Worm (Caenorhabditis elegans) whole organism, L4 larva: Measurements from ENCODE around the gene adh-5.
A peak's percentile ranks its signal among the peaks of the same experiment; 100 is the strongest.

Experiments
- D1046.2 ChIP-seq: fragments of 200-800 bp; sonication (Bioruptor generic); IDR thresholded peaks from 2 replicates; pipeline ENCODE4 v1.3.6; 2022; ENCODE audit warnings: missing genetic modification characterization, missing compliant biosample characterization
- F10B5.3 ChIP-seq: sonication (generic microtip); optimal IDR thresholded peaks from 2 replicates; lab custom pipeline; 2016; ENCODE audit warnings: mild to moderate bottlenecking, missing genetic modification characterization, missing compliant biosample characterization
- F37D6.2 ChIP-seq: sonication (generic microtip); optimal IDR thresholded peaks from 2 replicates; lab custom pipeline; 2016; ENCODE audit warnings: mild to moderate bottlenecking, missing genetic modification characterization, missing compliant biosample characterization
- Y105C5A.15 ChIP-seq: fragments of 200-800 bp; sonication (Bioruptor generic); IDR thresholded peaks from 2 replicates; pipeline ENCODE4 v1.3.6; 2022; ENCODE audit warnings: missing genetic modification characterization, missing compliant biosample characterization
- aha-1 ChIP-seq: fragments of 150-350 bp; peaks from one replicate; lab custom pipeline; 2014; ENCODE audit warnings: missing biosample characterization, missing genetic modification characterization
- aly-2 ChIP-seq: sonication (generic microtip); optimal IDR thresholded peaks from 2 replicates; lab custom pipeline; 2018; ENCODE audit warnings: missing biosample characterization, missing genetic modification characterization
- attf-4 ChIP-seq: sonication (generic microtip); optimal IDR thresholded peaks from 3 replicates; lab custom pipeline; 2017; ENCODE audit warnings: missing biosample characterization, missing genetic modification characterization
- ceh-44 ChIP-seq: fragments of 200-800 bp; sonication (Bioruptor generic); IDR thresholded peaks from 2 replicates; pipeline ENCODE4 v1.3.6; 2022; ENCODE audit warnings: missing genetic modification reagents, missing genetic modification characterization, missing compliant biosample characterization
- ceh-82 ChIP-seq: sonication (generic microtip); optimal IDR thresholded peaks from 2 replicates; lab custom pipeline; 2017; ENCODE audit warnings: missing biosample characterization, missing genetic modification characterization
- ces-1 ChIP-seq: fragments of 150-350 bp; sonication (generic microtip); optimal IDR thresholded peaks from 4 replicates; lab custom pipeline; 2014; ENCODE audit warnings: missing biosample characterization, missing genetic modification reagents, missing genetic modification characterization
- ctbp-1 ChIP-seq: fragments of 200-800 bp; sonication (Bioruptor generic); IDR thresholded peaks from 2 replicates; pipeline ENCODE4 v1.3.6; 2022; ENCODE audit warnings: missing genetic modification reagents, missing genetic modification characterization, missing compliant biosample characterization
- daf-19 ChIP-seq: fragments of 200-800 bp; sonication (Bioruptor generic); conservative IDR thresholded peaks from 2 replicates; pipeline ENCODE4 v1.3.6; 2022; ENCODE audit warnings: missing genetic modification characterization, missing compliant biosample characterization
- daf-8 ChIP-seq: fragments of 200-800 bp; sonication (Bioruptor generic); IDR thresholded peaks from 2 replicates; pipeline ENCODE4 v1.3.6; 2022; ENCODE audit warnings: missing genetic modification characterization, missing compliant biosample characterization
- dmd-9 ChIP-seq: fragments of 200-800 bp; sonication (Bioruptor generic); IDR thresholded peaks from 2 replicates; pipeline ENCODE4 v1.3.6; 2022; ENCODE audit warnings: missing genetic modification reagents, missing genetic modification characterization, missing compliant biosample characterization
- dpl-1 ChIP-seq: fragments of 150-350 bp; optimal IDR thresholded peaks from 2 replicates; lab custom pipeline; 2014; ENCODE audit warnings: missing biosample characterization, missing genetic modification reagents, missing genetic modification characterization
- duxl-1 ChIP-seq: sonication (generic microtip); optimal IDR thresholded peaks from 2 replicates; lab custom pipeline; 2016; ENCODE audit warnings: mild to moderate bottlenecking, missing genetic modification characterization, moderate library complexity, missing compliant biosample characterization; ENCODE audit not compliant: poor library complexity
- egl-43 ChIP-seq: fragments of 200-800 bp; sonication (Bioruptor generic); IDR thresholded peaks from 2 replicates; pipeline ENCODE4 v1.3.6; 2022; ENCODE audit warnings: missing genetic modification reagents, missing genetic modification characterization, missing compliant biosample characterization
- fkh-10 ChIP-seq: fragments of 150-350 bp; optimal IDR thresholded peaks from 2 replicates; lab custom pipeline; 2014; ENCODE audit warnings: missing biosample characterization, missing genetic modification reagents, missing genetic modification characterization
- fos-1 ChIP-seq: fragments of 150-350 bp; optimal IDR thresholded peaks from 2 replicates; lab custom pipeline; 2014; ENCODE audit warnings: missing biosample characterization, missing genetic modification characterization
- hif-1 ChIP-seq, 2 experiments: sonication (generic microtip); optimal IDR thresholded peaks; 2 replicates each; lab custom pipeline; 2016 to 2017; ENCODE audit warnings: missing compliant biosample characterization in 2 of 2, missing genetic modification characterization in 2 of 2, missing genetic modification reagents in 2 of 2, missing genotype in 2 of 2, mild to moderate bottlenecking in 1 of 2
- hlh-30 ChIP-seq: sonication (generic microtip); optimal IDR thresholded peaks from 2 replicates; lab custom pipeline; 2017; ENCODE audit warnings: antibody characterized with exemption, mild to moderate bottlenecking, missing genetic modification characterization, missing compliant biosample characterization; ENCODE audit not compliant: insufficient read depth
- lim-7 ChIP-seq: fragments of 200-800 bp; sonication (Bioruptor generic); IDR thresholded peaks from 2 replicates; pipeline ENCODE4 v1.3.6; 2022; ENCODE audit warnings: missing genetic modification characterization, missing compliant biosample characterization
- lin-15B ChIP-seq: fragments of 150-350 bp; sonication (generic microtip); optimal IDR thresholded peaks from 3 replicates; lab custom pipeline; 2014; ENCODE audit warnings: missing biosample characterization, missing genetic modification characterization
- lin-29 ChIP-seq: fragments of 200-800 bp; sonication (Bioruptor generic); IDR thresholded peaks from 2 replicates; pipeline ENCODE4 v1.3.6; 2022; ENCODE audit warnings: missing genetic modification reagents, missing genetic modification characterization, missing compliant biosample characterization
- lir-3 ChIP-seq: sonication (generic microtip); optimal IDR thresholded peaks from 2 replicates; lab custom pipeline; 2016; ENCODE audit warnings: mild to moderate bottlenecking, missing genetic modification characterization, missing compliant biosample characterization
- madf-5 ChIP-seq, 2 experiments: fragments of 200-800 bp; sonication (Bioruptor generic); IDR thresholded peaks; 2 replicates each; pipeline ENCODE4 v1.3.6; 2022; ENCODE audit warnings: missing compliant biosample characterization in 2 of 2, missing genetic modification characterization in 2 of 2
- madf-9 ChIP-seq: fragments of 200-800 bp; sonication (Bioruptor generic); conservative IDR thresholded peaks from 2 replicates; pipeline ENCODE4 v1.3.6; 2022; ENCODE audit warnings: missing genetic modification reagents, missing genetic modification characterization, missing compliant biosample characterization
- mdl-1 ChIP-seq, 2 experiments: fragments of 150-350 bp in 1 of 2; sonication (generic microtip) in 1 of 2; optimal IDR thresholded peaks; 2 replicates each; lab custom pipeline; 2014 to 2017; ENCODE audit warnings: missing biosample characterization in 2 of 2, missing genetic modification characterization in 2 of 2
- mdt-29 ChIP-seq: fragments of 200-800 bp; sonication (Bioruptor generic); IDR thresholded peaks from 2 replicates; pipeline ENCODE4 v1.3.6; 2022; ENCODE audit warnings: missing genetic modification reagents, missing genetic modification characterization, missing compliant biosample characterization
- mep-1 ChIP-seq: fragments of 150-350 bp; sonication (generic microtip); optimal IDR thresholded peaks from 3 replicates; lab custom pipeline; 2014; ENCODE audit warnings: missing biosample characterization, missing genetic modification characterization
- mxl-2 ChIP-seq: fragments of 200-800 bp; sonication (Bioruptor generic); conservative IDR thresholded peaks from 2 replicates; pipeline ENCODE4 v1.3.6; 2022; ENCODE audit warnings: missing genetic modification reagents, missing genetic modification characterization, missing compliant biosample characterization
- nhr-10 ChIP-seq: fragments of 150-350 bp; optimal IDR thresholded peaks from 2 replicates; lab custom pipeline; 2014; ENCODE audit warnings: missing biosample characterization, missing genetic modification characterization
- nhr-25 ChIP-seq: sonication (generic microtip); optimal IDR thresholded peaks from 2 replicates; lab custom pipeline; 2017; ENCODE audit warnings: missing genetic modification characterization, mild to moderate bottlenecking, missing compliant biosample characterization, antibody characterized with exemption, moderate library complexity, borderline replicate concordance; ENCODE audit not compliant: insufficient read depth
- nhr-48 ChIP-seq: sonication (generic microtip); optimal IDR thresholded peaks from 2 replicates; lab custom pipeline; 2016; ENCODE audit warnings: mild to moderate bottlenecking, missing genetic modification characterization, missing compliant biosample characterization
- nhr-6 ChIP-seq: fragments of 150-350 bp; optimal IDR thresholded peaks from 2 replicates; lab custom pipeline; 2014; ENCODE audit warnings: missing biosample characterization, missing genetic modification characterization
- pha-4 ChIP-seq, 2 experiments: fragments of 150-350 bp in 1 of 2; fragments of 200-800 bp in 1 of 2; sonication (Bioruptor generic) in 1 of 2; IDR thresholded peaks in 1 of 2; optimal IDR thresholded peaks in 1 of 2; 2 replicates each; pipeline versions ENCODE4 v1.3.6 to Lab custom; 2014 to 2022; ENCODE audit warnings: missing genetic modification characterization in 2 of 2, missing genetic modification reagents in 2 of 2, missing biosample characterization in 1 of 2, missing compliant biosample characterization in 1 of 2
- php-3 ChIP-seq: fragments of 200-800 bp; sonication (Bioruptor generic); IDR thresholded peaks from 2 replicates; pipeline ENCODE4 v1.3.6; 2022; ENCODE audit warnings: missing genetic modification reagents, missing genetic modification characterization, missing compliant biosample characterization
- rbr-2 ChIP-seq: sonication (generic microtip); optimal IDR thresholded peaks from 2 replicates; lab custom pipeline; 2016; ENCODE audit warnings: missing genotype, missing genetic modification characterization, missing compliant biosample characterization
- saeg-2 ChIP-seq: fragments of 200-800 bp; sonication (Bioruptor generic); IDR thresholded peaks from 2 replicates; pipeline ENCODE4 v1.3.6; 2022; ENCODE audit warnings: missing genetic modification reagents, missing genetic modification characterization, missing compliant biosample characterization
- skn-1 ChIP-seq: fragments of 150-350 bp; optimal IDR thresholded peaks from 2 replicates; lab custom pipeline; 2014; ENCODE audit warnings: missing biosample characterization, missing genetic modification characterization
- spr-3 ChIP-seq: fragments of 200-800 bp; sonication (Bioruptor generic); optimal IDR thresholded peaks from 2 replicates; lab custom pipeline; 2018; ENCODE audit warnings: mild to moderate bottlenecking, missing genetic modification characterization, missing compliant biosample characterization
- tag-97 ChIP-seq: fragments of 200-800 bp; sonication (Bioruptor generic); IDR thresholded peaks from 2 replicates; pipeline ENCODE4 v1.3.6; 2022; ENCODE audit warnings: missing genetic modification characterization, missing compliant biosample characterization
- tra-1 ChIP-seq: fragments of 200-800 bp; sonication (Bioruptor generic); IDR thresholded peaks from 2 replicates; pipeline ENCODE4 v1.3.6; 2022; ENCODE audit warnings: missing genetic modification reagents, missing genetic modification characterization, missing compliant biosample characterization
- unc-130 ChIP-seq: sonication (generic microtip); optimal IDR thresholded peaks from 2 replicates; lab custom pipeline; 2016; ENCODE audit warnings: missing genetic modification reagents, missing genetic modification characterization, missing compliant biosample characterization
- unc-39 ChIP-seq: sonication (generic microtip); optimal IDR thresholded peaks from 2 replicates; lab custom pipeline; 2017; ENCODE audit warnings: missing biosample characterization, missing genetic modification characterization
- unc-62 ChIP-seq, 3 experiments: fragments of 150-350 bp in 1 of 3; sonication (generic microtip); optimal IDR thresholded peaks in 2 of 3; peaks in 1 of 3; 1 replicate in 1 of 3; 2 replicates in 2 of 3; lab custom pipeline; 2014 to 2017; ENCODE audit warnings: missing biosample characterization in 3 of 3, missing genetic modification characterization in 3 of 3, missing genetic modification reagents in 3 of 3, missing genotype in 1 of 3
- vab-7 ChIP-seq: fragments of 200-800 bp; sonication (Bioruptor generic); IDR thresholded peaks from 2 replicates; pipeline ENCODE4 v1.3.6; 2022; ENCODE audit warnings: missing genetic modification reagents, missing genetic modification characterization, missing compliant biosample characterization
- zfp-3 ChIP-seq: fragments of 200-800 bp; sonication (Bioruptor generic); conservative IDR thresholded peaks from 2 replicates; pipeline ENCODE4 v1.3.6; 2022; ENCODE audit warnings: missing genetic modification reagents, missing genetic modification characterization, missing compliant biosample characterization
- zip-11 ChIP-seq: fragments of 200-800 bp; sonication (Bioruptor generic); IDR thresholded peaks from 2 replicates; pipeline ENCODE4 v1.3.6; 2022; ENCODE audit warnings: missing genetic modification characterization, missing compliant biosample characterization

The adh-5 gene

ce11 chrV:904232-904983 is 7.2 kb upstream of the adh-5 start, which contains the start of gene trm-2A (continued):
- TF ChIP-seq hif-1 (tag; optimal IDR thresholded peaks at IDR 0.05; lab: Kevin White, UChicago) (peak in 1 of 2 experiments; percentile 47), nhr-10 (no peak), lin-15B (no peak), mxl-2 (GFP tag; lab: Robert Waterston, UW) (no peak), daf-19 (GFP tag; lab: Robert Waterston, UW) (no peak), mdt-29 (GFP tag; lab: Robert Waterston, UW) (no peak), nhr-6 (tag; lab: Kevin White, UChicago) (peak; percentile 12), nhr-25 (tag; lab: Kevin White, UChicago) (no peak), pha-4 (GFP tag; IDR thresholded peaks at IDR 0.05; lab: Robert Waterston, UW) (no peak), pha-4 (tag; optimal IDR thresholded peaks at IDR 0.05; lab: Kevin White, UChicago) (peak; percentile 43), tra-1 (no peak), ceh-44 (no peak), D1046.2 (GFP tag; lab: Robert Waterston, UW) (no peak), madf-9 (no peak), fos-1 (tag; lab: Kevin White, UChicago) (no peak), unc-130 (GFP tag; lab: Kevin White, UChicago) (no peak), nhr-48 (tag; lab: Kevin White, UChicago) (no peak), unc-62 (GFP tag; optimal IDR thresholded peaks at IDR 0.05 in 1 of 2; lab: Kevin White, UChicago) (no peak), unc-62 (tag; optimal IDR thresholded peaks at IDR 0.05; lab: Kevin White, UChicago) (no peak), lir-3 (tag; lab: Kevin White, UChicago) (no peak), mep-1 (tag; lab: Kevin White, UChicago) (peak; percentile 79), dmd-9 (GFP tag; lab: Robert Waterston, UW) (no peak), hlh-30 (tag; lab: Kevin White, UChicago) (peak; percentile 76), ces-1 (no peak), rbr-2 (tag; lab: Kevin White, UChicago) (peak; percentile 54), daf-8 (GFP tag; lab: Robert Waterston, UW) (no peak), skn-1 (no peak), duxl-1 (peak; percentile 49), tag-97 (GFP tag; lab: Robert Waterston, UW) (no peak), fkh-10 (GFP tag; lab: Kevin White, UChicago) (no peak), vab-7 (GFP tag; lab: Robert Waterston, UW) (no peak), spr-3 (GFP tag; lab: Kevin White, UChicago) (no peak), Y105C5A.15 (no peak), lin-29 (GFP tag; lab: Robert Waterston, UW) (no peak), F10B5.3 (tag; lab: Kevin White, UChicago) (no peak), mdl-1 (tag; optimal IDR thresholded peaks at IDR 0.05; lab: Kevin White, UChicago) (peak in 1 of 2 experiments; percentile 17), lim-7 (GFP tag; lab: Robert Waterston, UW) (no peak), F37D6.2 (tag; lab: Kevin White, UChicago) (no peak), ctbp-1 (GFP tag; lab: Robert Waterston, UW) (no peak), php-3 (no peak), attf-4 (tag; lab: Kevin White, UChicago) (no peak), zip-11 (no peak), aly-2 (tag; lab: Kevin White, UChicago) (no peak), unc-39 (tag; lab: Kevin White, UChicago) (no peak), saeg-2 (GFP tag; lab: Robert Waterston, UW) (no peak), ceh-82 (no peak), zfp-3 (GFP tag; lab: Robert Waterston, UW) (no peak), egl-43 (peak; percentile 37; the same call in 1 of the 2 replicates), aha-1 (tag; lab: Kevin White, UChicago) (peak; percentile 89), dpl-1 (GFP tag; lab: Kevin White, UChicago) (peak; percentile 95), madf-5 (GFP tag; IDR thresholded peaks at IDR 0.05; lab: Robert Waterston, UW) (no peak)
